Fruit fly (Drosophila melanogaster): ENCODE results near the gene CG13252.
A peak's percentile ranks its signal among the peaks of the same experiment; 100 is the strongest.

The CG13252 gene

DNA sequence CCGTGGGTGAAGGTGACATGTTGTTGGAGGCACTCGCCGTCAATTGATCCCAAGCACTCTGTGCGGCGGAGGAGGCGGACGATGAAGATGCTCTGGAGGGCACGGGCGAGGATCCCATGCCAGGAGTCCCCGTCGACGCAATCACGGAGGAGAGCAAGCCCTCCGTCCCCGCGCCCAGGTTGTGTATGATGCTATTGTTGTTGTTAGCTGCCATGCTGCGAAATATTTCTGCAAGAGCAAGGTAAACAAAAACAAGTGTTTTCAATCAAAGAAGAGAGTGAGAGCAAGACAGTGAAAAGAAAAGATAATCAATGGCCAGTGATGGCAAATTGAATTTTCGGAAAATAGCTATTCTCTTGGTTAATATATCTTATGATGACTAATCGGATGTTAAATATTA, 54.0 kb downstream of the CG13252 start:
- 0 out of 2 replicates have a peak, but pooled peaks have one; percentile 8 for TF ChIP-seq Ets98B (GFP tag; IDR thresholded peaks at IDR 0.05)
- no peak for TF ChIP-seq EcR (GFP tag; optimal IDR thresholded peaks at IDR 0.05)

DNA sequence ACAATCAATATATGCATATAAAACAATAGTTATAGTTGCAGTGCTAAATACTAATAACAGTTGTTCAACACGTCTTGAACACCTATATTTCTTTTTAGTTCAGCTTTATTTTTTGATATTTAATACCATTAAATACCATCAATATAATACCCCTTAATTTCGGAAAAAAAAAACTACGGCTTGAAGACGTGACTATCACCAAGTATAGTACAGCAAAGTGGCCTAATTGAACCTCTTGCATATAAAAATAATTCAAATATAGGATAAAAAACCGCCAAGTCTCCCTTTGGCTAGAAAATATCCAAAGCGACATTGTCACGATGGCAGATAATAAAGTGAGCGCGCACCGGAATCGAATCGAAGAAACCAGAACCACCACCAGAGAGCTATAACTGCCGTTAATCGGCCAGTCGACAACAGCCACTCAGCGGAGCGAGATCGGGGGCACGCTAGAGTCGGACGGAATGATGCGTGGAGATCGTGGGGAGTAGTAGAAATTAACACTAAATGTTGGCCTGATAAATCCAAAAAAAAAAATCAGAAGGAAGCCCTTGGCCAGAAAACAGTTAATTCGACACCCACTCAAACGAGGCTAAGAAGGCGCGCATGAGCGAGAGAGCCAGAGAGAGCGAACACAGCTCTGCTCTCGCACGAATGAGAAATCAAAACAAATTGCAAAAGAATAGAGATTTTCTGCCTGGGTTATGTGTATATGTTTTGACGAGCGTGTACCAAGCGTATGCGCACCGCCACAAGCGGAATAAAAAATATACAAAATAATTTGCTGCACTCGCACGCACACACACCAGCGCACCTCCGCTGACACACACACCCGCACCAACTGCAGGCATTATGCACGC, 54.7 kb downstream of the CG13252 start:
- TF ChIP-seq CG10348 (GFP tag; IDR thresholded peaks at IDR 0.05) (no peak), EcR (GFP tag; optimal IDR thresholded peaks at IDR 0.05) (peak; percentile 11), Pif1B (GFP tag; optimal IDR thresholded peaks at IDR 0.05) (no peak), Snoo (tag; optimal IDR thresholded peaks at IDR 0.05) (peak; percentile 27), gl (tag; optimal IDR thresholded peaks at IDR 0.05) (peak; percentile 53), Pif1A (GFP tag; optimal IDR thresholded peaks at IDR 0.05) (peak; percentile 54), CG9948 (tag; optimal IDR thresholded peaks at IDR 0.05) (peak; percentile 18), CG8301 (tag; optimal IDR thresholded peaks at IDR 0.05) (peak; percentile 41), CG17806 (tag; optimal IDR thresholded peaks at IDR 0.05) (peak; percentile 18), CG13204 (GFP tag; optimal IDR thresholded peaks at IDR 0.05) (no peak), CG15710 (tag; optimal IDR thresholded peaks at IDR 0.05) (peak; percentile 38), Ets98B (GFP tag; IDR thresholded peaks at IDR 0.05) (peak; percentile 62), CG8159 (tag; optimal IDR thresholded peaks at IDR 0.05) (peak; percentile 64)

DNA sequence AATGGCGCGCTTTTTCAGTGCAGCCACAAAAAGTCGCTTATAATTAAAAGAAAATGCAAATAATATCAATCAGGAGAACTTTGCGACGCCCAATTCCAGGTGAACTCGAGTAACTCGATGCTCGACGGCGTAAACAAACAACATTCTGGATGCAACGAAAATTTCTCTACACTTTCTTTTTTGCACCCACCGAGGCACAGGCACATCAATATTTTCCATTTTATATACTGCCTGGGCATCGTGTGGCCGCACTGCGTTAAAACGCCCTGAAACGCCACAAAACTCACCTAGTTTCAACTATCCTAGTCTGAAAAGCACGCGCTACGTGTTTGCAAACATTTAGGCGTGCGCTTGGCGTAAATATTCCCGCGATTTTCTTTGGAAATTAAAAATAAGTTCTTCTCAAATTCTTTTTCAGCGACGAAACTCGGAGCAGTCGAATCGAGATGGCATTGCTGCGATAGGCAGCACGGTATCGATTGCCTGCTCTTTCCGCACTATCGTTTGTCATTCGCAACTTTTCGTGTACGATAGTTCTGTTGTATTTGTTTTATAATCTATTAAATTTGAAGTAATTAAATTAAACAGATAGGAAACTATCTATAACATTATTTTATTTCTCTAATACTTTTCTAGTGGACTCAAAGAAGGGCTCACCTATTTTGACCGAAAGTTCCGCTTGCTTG, 55.5 kb downstream of the CG13252 start, which contains the start of gene Pcif1:
Gene Pcif1, minus strand, starts transcription at position 456 of the 686 bp plus-strand sequence.
- TF ChIP-seq CG32121 (GFP tag; IDR thresholded peaks at IDR 0.05) (0 out of 2 replicates have a peak, but pooled peaks have one; percentile 11), CG17806 (tag; optimal IDR thresholded peaks at IDR 0.05) (no peak), CG4496 (GFP tag; IDR thresholded peaks at IDR 0.05) (0 out of 3 replicates have a peak, but pooled peaks have one; percentile 30)

DNA sequence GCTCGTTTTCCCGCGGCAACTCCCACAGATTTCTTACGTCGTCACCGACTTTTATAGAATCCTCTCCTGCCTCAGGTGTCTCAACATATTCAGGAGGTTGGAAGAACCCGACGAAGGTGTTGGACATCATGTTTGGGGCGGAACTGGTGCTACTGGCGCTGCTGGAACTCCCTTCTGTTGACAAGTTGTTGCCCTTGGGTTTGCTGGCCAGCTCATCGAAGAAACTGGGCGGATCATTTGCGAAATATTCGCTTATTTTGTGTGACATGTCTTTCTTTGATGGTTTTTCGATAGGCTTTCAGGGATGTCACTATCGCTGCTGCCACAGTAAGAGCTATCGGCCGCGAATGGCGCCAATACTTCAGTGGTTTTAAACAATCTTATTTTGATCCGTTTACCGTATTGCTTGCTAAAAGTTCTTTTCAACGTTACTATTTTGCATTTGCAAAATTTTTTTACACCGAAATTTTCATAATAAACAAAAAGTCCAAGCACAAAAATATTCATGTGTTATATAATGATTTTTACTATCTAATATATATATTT, 57.5 kb downstream of the CG13252 start, which contains the start of gene CG11396:
Gene CG11396, minus strand, starts transcription at position 303 of the 546 bp plus-strand sequence.
- TF ChIP-seq CG4496 (GFP tag; IDR thresholded peaks at IDR 0.05) (no peak), CG17806 (tag; optimal IDR thresholded peaks at IDR 0.05) (no peak), D1 (tag; optimal IDR thresholded peaks at IDR 0.05) (peak; percentile 9), fd96Ca (GFP tag; IDR thresholded peaks at IDR 0.05) (no peak), Pif1B (GFP tag; optimal IDR thresholded peaks at IDR 0.05) (no peak), Pif1A (GFP tag; optimal IDR thresholded peaks at IDR 0.05) (no peak), CG15710 (tag; optimal IDR thresholded peaks at IDR 0.05) (no peak), CG8301 (tag; optimal IDR thresholded peaks at IDR 0.05) (no peak), EcR (GFP tag; optimal IDR thresholded peaks at IDR 0.05) (no peak)

DNA sequence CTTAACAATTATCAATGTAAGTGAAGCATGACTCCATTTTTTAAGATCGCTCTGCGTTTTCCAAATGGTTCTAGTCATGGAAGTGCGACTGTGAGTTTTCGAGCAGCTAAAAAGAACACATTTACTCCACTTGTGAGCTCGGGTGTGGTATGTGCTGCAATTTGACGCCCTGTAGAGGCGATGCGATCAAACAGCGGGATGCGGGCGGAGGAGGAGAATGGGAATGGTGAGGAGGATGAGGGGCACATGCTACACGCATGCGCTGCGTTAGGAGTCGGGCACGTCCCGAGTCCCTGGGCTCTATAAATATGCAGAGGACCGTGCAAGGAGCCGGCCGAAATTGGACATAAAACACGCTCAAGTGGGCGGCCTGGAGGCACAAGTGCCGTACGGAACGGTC, 58.9 kb downstream of the CG13252 start:
- TF ChIP-seq gl (tag; optimal IDR thresholded peaks at IDR 0.05) (no peak), Snoo (tag; optimal IDR thresholded peaks at IDR 0.05) (no peak), CG12605 (GFP tag; IDR thresholded peaks at IDR 0.05) (no peak), CG15710 (tag; optimal IDR thresholded peaks at IDR 0.05) (no peak), D1 (tag; optimal IDR thresholded peaks at IDR 0.05) (no peak), Pif1B (GFP tag; optimal IDR thresholded peaks at IDR 0.05) (no peak), CG32121 (GFP tag; IDR thresholded peaks at IDR 0.05) (no peak), Ets98B (GFP tag; IDR thresholded peaks at IDR 0.05) (no peak), Pif1A (GFP tag; optimal IDR thresholded peaks at IDR 0.05) (no peak), CG9948 (tag; optimal IDR thresholded peaks at IDR 0.05) (no peak), EcR (GFP tag; optimal IDR thresholded peaks at IDR 0.05) (no peak), CG8301 (tag; optimal IDR thresholded peaks at IDR 0.05) (no peak), CG4496 (GFP tag; IDR thresholded peaks at IDR 0.05) (no peak), rn (GFP tag; IDR thresholded peaks at IDR 0.05) (no peak)

DNA sequence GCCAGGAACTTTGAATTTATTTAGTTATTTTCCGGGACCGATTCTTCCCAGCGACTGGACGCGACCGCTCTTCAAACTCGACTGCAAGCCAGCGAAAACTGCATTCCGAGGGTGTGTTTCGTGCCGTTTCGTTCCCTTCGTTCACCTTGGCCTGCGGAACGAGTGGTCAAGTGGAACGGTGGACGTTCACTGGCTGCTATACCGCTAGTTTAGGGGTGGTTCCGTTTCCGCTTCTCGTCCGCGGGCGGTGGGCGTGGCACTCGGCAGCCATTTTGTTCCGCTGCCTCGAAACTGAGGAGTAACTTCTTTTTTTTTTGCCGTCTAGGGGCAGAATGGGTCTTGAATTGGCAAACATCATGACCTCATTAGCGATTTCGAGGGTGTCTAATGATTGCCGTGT, 62.3 kb downstream of the CG13252 start, which contains the start of gene Six4:
Gene Six4, minus strand, starts transcription at position 85 of the 400 bp plus-strand sequence.
- no peak for TF ChIP-seq Pif1A (GFP tag; optimal IDR thresholded peaks at IDR 0.05)
- no peak for TF ChIP-seq CG8301 (tag; optimal IDR thresholded peaks at IDR 0.05)
- no peak for TF ChIP-seq rn (GFP tag; IDR thresholded peaks at IDR 0.05)
- TF ChIP-seq CG9948 (tag; optimal IDR thresholded peaks at IDR 0.05): no peak
- no peak for TF ChIP-seq CG34367 (tag; optimal IDR thresholded peaks at IDR 0.05)
- no peak for TF ChIP-seq fd96Ca (GFP tag; IDR thresholded peaks at IDR 0.05)
- no peak for TF ChIP-seq Snoo (tag; optimal IDR thresholded peaks at IDR 0.05)
- no peak for TF ChIP-seq CG4496 (GFP tag; IDR thresholded peaks at IDR 0.05)
- TF ChIP-seq CG32121 (GFP tag; IDR thresholded peaks at IDR 0.05): no peak
- no peak for TF ChIP-seq D1 (tag; optimal IDR thresholded peaks at IDR 0.05)

All from whole organism, pupa.